Worm (Caenorhabditis elegans): ENCODE results near the gene srv-8.

DNA sequence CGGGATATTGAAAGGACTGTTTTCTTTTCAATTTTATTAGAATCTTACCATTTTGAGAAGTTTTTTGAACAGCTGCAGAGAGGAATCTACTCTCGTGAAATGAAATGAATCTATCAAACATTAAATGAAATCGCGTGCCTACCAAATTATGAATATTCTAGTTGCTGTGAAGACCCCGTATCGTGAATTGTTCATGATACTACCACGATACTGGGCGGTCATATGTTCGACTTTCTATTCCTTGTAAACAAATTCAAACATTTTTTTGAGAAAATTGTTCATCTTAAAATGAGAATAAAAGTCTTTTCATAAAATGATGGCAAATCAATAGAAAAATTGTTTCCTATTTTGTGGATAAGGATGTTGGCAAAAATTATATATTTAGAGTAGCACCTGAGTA, 34.7 kb downstream of the srv-8 start, which contains the start of gene gcy-34:
- TF ChIP-seq nhr-11 (tag; optimal IDR thresholded peaks at IDR 0.05) (no peak), C38D4.7 (GFP tag; optimal IDR thresholded peaks at IDR 0.05) (no peak)

Measured in whole organism, late embryonic.